Fruit fly (Drosophila melanogaster) whole organism, embryonic: ENCODE measurements around the gene feo.

Experiments used
- CG18262 ChIP-seq: fragments of 200-800 bp; optimal IDR thresholded peaks from 3 replicates; lab custom pipeline; 2019; ENCODE audit warnings: missing biosample characterization, mild to moderate bottlenecking, missing genetic modification characterization, moderate library complexity
- wek ChIP-seq: fragments of 200-800 bp; sonication (Bioruptor generic); optimal IDR thresholded peaks from 3 replicates; lab custom pipeline; 2018; ENCODE audit warnings: missing biosample characterization, mild to moderate bottlenecking, missing genetic modification characterization, moderate library complexity

DNA sequence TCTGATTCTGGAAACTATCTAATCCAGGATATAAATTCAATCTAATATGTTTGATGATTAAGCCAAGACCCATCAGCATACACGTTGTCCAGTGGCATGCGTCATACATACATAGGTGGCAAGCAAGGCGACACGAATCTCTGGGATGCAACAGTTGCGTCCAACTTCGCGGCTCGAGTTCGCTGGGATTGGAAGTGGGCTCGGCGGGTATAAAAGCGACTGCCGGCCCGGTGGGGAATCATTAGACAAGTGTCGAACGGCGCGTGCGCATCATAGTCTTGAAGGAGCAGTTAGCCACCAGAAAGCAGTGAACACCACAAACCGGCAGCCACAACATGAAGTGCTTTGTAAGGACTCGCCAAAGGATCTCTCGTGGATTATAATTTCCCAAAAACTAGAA lies 14.4 kb upstream of the feo start, which contains the start of gene CG2157:
- TF ChIP-seq wek (GFP tag; lab: Kevin White, UChicago) = no peak
- TF ChIP-seq CG18262 = no peak
